Worm (Caenorhabditis elegans): ENCODE measurements around the gene C44C1.6.

ce11 chrX:949466-949865 lies 20.6 kb downstream of the C44C1.6 start:
- TF ChIP-seq scrt-1 (GFP tag; IDR thresholded peaks at IDR 0.05) (peak; percentile 64), flt-1 (GFP tag; IDR thresholded peaks at IDR 0.05) (peak; percentile 57; the same call in 1 of the 2 replicates), ama-1 (optimal IDR thresholded peaks at IDR 0.05) (no peak), tra-4 (tag; optimal IDR thresholded peaks at IDR 0.05) (no peak), F13C5.2 (tag; optimal IDR thresholded peaks at IDR 0.05) (peak; percentile 95), aly-1 (tag; optimal IDR thresholded peaks at IDR 0.05) (peak; percentile 67), B0310.2 (tag; optimal IDR thresholded peaks at IDR 0.05) (peak; percentile 36), hnd-1 (tag; optimal IDR thresholded peaks at IDR 0.05) (peak; percentile 10), sea-1 (GFP tag; conservative IDR thresholded peaks at IDR 0.05) (peak; percentile 68; the same call in 1 of the 2 replicates), tbx-37 (GFP tag; conservative IDR thresholded peaks at IDR 0.05) (no peak)

All from whole organism, early embryonic.